Worm (Caenorhabditis elegans) whole organism, midembryonic: ENCODE measurements around the gene nhr-10.

Source experiments
- T22C8.4 ChIP-seq: fragments of 200-800 bp; sonication (Bioruptor generic); IDR thresholded peaks from 2 replicates; pipeline ENCODE4 v1.3.6; 2022; ENCODE audit warnings: missing genetic modification characterization, missing compliant biosample characterization
- cog-1 ChIP-seq: sonication (generic microtip); optimal IDR thresholded peaks from 2 replicates; lab custom pipeline; 2016; ENCODE audit warnings: missing genetic modification characterization, missing compliant biosample characterization
- flt-1 ChIP-seq: fragments of 200-800 bp; sonication (Bioruptor generic); IDR thresholded peaks from 2 replicates; pipeline ENCODE4 v1.3.6; 2022; ENCODE audit warnings: missing genetic modification characterization, missing compliant biosample characterization
- med-1 ChIP-seq: sonication (generic microtip); optimal IDR thresholded peaks from 2 replicates; lab custom pipeline; 2017; ENCODE audit warnings: missing genetic modification characterization, mild to moderate bottlenecking, missing compliant biosample characterization, antibody characterized with exemption, missing genetic modification reagents; ENCODE audit not compliant: insufficient read depth
- ref-1 ChIP-seq: fragments of 200-800 bp; sonication (Bioruptor generic); conservative IDR thresholded peaks from 2 replicates; pipeline ENCODE4 v1.3.6; 2022; ENCODE audit warnings: missing genetic modification reagents, missing genetic modification characterization, missing compliant biosample characterization
- tab-1 ChIP-seq: fragments of 200-800 bp; sonication (Bioruptor generic); IDR thresholded peaks from 2 replicates; pipeline ENCODE4 v1.3.6; 2022; ENCODE audit warnings: missing genetic modification characterization, missing compliant biosample characterization
- ztf-23 ChIP-seq: fragments of 200-800 bp; sonication (Bioruptor generic); IDR thresholded peaks from 2 replicates; pipeline ENCODE4 v1.3.6; 2022; ENCODE audit warnings: missing genetic modification reagents, missing genetic modification characterization, missing compliant biosample characterization
- ztf-29 ChIP-seq: fragments of 200-800 bp; sonication (Bioruptor generic); IDR thresholded peaks from 2 replicates; pipeline ENCODE4 v1.3.6; 2022; ENCODE audit warnings: missing genetic modification reagents, missing genetic modification characterization, missing compliant biosample characterization

DNA sequence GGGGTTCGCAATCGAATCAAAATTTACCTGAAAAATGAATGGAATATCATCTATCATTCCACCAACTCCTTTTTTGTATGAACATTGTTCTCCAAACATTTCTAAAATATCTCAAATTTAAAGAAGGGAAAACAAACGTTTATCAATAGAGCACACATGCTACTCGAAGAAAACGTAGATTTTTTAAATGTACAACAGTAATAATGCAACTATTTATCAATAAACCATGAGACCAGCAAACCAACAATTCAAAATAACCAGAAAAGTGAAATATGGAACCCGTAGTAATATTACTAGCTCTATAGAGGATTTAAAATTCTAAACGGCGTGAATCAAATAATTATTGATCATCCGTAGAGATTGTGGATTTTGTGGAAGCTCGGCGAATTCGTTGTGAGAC, 36.5 kb downstream of the nhr-10 start, which contains the start of gene ZK418.6:
- no peak for TF ChIP-seq T22C8.4 (GFP tag; lab: Robert Waterston, UW)
- no peak for TF ChIP-seq ref-1 (GFP tag; lab: Robert Waterston, UW)
- TF ChIP-seq ztf-23 (GFP tag; lab: Robert Waterston, UW): no peak
- no peak for TF ChIP-seq tab-1
- TF ChIP-seq flt-1 (GFP tag; lab: Robert Waterston, UW): no peak
- TF ChIP-seq med-1 (GFP tag; lab: Kevin White, UChicago): no peak
- no peak for TF ChIP-seq ztf-29 (GFP tag; lab: Robert Waterston, UW)
- no peak for TF ChIP-seq cog-1 (tag; lab: Kevin White, UChicago)
